Fruit fly (Drosophila melanogaster) whole organism, adult: ENCODE results near the gene Sac1.
"Not testable (repeated sequence)": the region's sequence is repeated elsewhere in the genome, so short reads cannot be mapped to it uniquely, and the experiment has no call there.

ENCODE experiments used
- CG11617 ChIP-seq: fragments of 200-800 bp; sonication (Bioruptor generic); optimal IDR thresholded peaks from 2 replicates; lab custom pipeline; 2017; ENCODE audit warnings: mild to moderate bottlenecking, missing biosample characterization, missing genetic modification reagents, missing genetic modification characterization
- CG12768 ChIP-seq: fragments of 200-800 bp; sonication (Bioruptor generic); optimal IDR thresholded peaks from 2 replicates; lab custom pipeline; 2017; ENCODE audit warnings: missing biosample characterization, missing genetic modification characterization, mild to moderate bottlenecking, moderate library complexity, missing genetic modification reagents
- CG14711 ChIP-seq: fragments of 200-800 bp; sonication (Bioruptor generic); optimal IDR thresholded peaks from 2 replicates; lab custom pipeline; 2018; ENCODE audit warnings: missing biosample characterization, mild to moderate bottlenecking, missing genetic modification characterization, moderate library complexity
- CG1620 ChIP-seq: fragments of 200-800 bp; sonication (Bioruptor generic); optimal IDR thresholded peaks from 2 replicates; lab custom pipeline; 2016; ENCODE audit warnings: missing biosample characterization, missing genetic modification characterization
- CG33017 ChIP-seq: fragments of 200-800 bp; sonication (Bioruptor generic); optimal IDR thresholded peaks from 2 replicates; lab custom pipeline; 2018; ENCODE audit warnings: missing biosample characterization, mild to moderate bottlenecking, missing genetic modification characterization, moderate library complexity
- CG5204 ChIP-seq: fragments of 200-800 bp; sonication (Bioruptor generic); optimal IDR thresholded peaks from 2 replicates; lab custom pipeline; 2016; ENCODE audit warnings: missing biosample characterization, missing genetic modification characterization
- CG7045 ChIP-seq: fragments of 200-800 bp; sonication (Bioruptor generic); optimal IDR thresholded peaks from 2 replicates; lab custom pipeline; 2017; ENCODE audit warnings: missing biosample characterization, mild to moderate bottlenecking, missing genetic modification characterization
- CG7101 ChIP-seq: fragments of 200-800 bp; sonication (Bioruptor generic); optimal IDR thresholded peaks from 2 replicates; lab custom pipeline; 2018; ENCODE audit warnings: missing biosample characterization, mild to moderate bottlenecking, missing genetic modification characterization, moderate library complexity
- Clk ChIP-seq: fragments of 200-800 bp; sonication (Bioruptor generic); optimal IDR thresholded peaks from 2 replicates; lab custom pipeline; 2017; ENCODE audit warnings: missing biosample characterization, missing genetic modification characterization
- Crg-1 ChIP-seq: fragments of 200-800 bp; sonication (Bioruptor generic); optimal IDR thresholded peaks from 2 replicates; lab custom pipeline; 2016; ENCODE audit warnings: missing biosample characterization, missing genetic modification characterization
- Hr96 ChIP-seq: fragments of 200-800 bp; sonication (Bioruptor generic); optimal IDR thresholded peaks from 2 replicates; lab custom pipeline; 2016; ENCODE audit warnings: missing biosample characterization, missing genetic modification characterization
- Mnt ChIP-seq: fragments of 200-800 bp; sonication (Bioruptor generic); optimal IDR thresholded peaks from 2 replicates; lab custom pipeline; 2016; ENCODE audit warnings: missing biosample characterization, mild to moderate bottlenecking, missing genetic modification characterization
- bab1 ChIP-seq: fragments of 200-800 bp; sonication (Bioruptor generic); optimal IDR thresholded peaks from 3 replicates; lab custom pipeline; 2019; ENCODE audit warnings: missing biosample characterization, mild to moderate bottlenecking, missing genetic modification characterization, moderate library complexity
- cic ChIP-seq: fragments of 200-800 bp; sonication (Bioruptor generic); optimal IDR thresholded peaks from 2 replicates; lab custom pipeline; 2017; ENCODE audit warnings: missing biosample characterization, mild to moderate bottlenecking, missing genetic modification characterization, moderate library complexity
- cnc ChIP-seq, 2 experiments: fragments of >200 bp; optimal IDR thresholded peaks; 2 replicates each; lab custom pipeline; 2017
- kay ChIP-seq: fragments of 200-800 bp; sonication (Bioruptor generic); peaks from one replicate; lab custom pipeline; 2016; ENCODE audit warnings: missing biosample characterization, missing genetic modification characterization, borderline replicate concordance
- ovo ChIP-seq: fragments of 200-800 bp; sonication (Bioruptor generic); optimal IDR thresholded peaks from 2 replicates; lab custom pipeline; 2016; ENCODE audit warnings: missing biosample characterization, missing genetic modification characterization
- tj ChIP-seq: fragments of 200-800 bp; sonication (Bioruptor generic); optimal IDR thresholded peaks from 3 replicates; lab custom pipeline; 2017; ENCODE audit warnings: missing biosample characterization, mild to moderate bottlenecking, missing genetic modification characterization, moderate library complexity
- toe ChIP-seq: fragments of 200-800 bp; sonication (Bioruptor generic); optimal IDR thresholded peaks from 2 replicates; lab custom pipeline; 2016; ENCODE audit warnings: missing biosample characterization, missing genetic modification characterization

The Sac1 gene

dm6 chr3L:1245810-1246209, 1.8 kb upstream of the Sac1 start, which contains the start of gene Klp61F:
Gene Klp61F (minus strand): TSS chr3L:1245910.
- TF ChIP-seq CG5204; CG12768 (GFP tag; lab: Kevin White, UChicago); CG7101 (tag; lab: Kevin White, UChicago): not testable (repeated sequence)

DNA sequence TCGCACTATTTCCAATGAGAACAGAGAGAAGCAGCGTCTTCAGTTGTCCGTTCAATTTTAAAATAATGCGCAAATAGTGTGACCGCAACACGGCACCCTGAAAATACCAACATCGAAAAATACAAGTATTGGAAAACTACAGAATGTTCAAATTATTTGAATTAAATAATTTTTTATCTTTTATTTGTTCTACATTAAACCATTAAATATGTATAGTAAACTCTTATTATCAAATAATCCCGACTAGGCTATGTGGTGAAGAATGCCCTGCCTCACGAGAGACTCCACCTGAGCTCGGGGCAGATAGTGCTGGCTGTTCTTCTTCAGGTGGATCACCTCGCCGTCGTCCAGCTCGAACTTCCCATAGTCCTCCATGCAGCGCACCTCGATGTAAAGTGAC, 794 bp upstream of the Sac1 start, which contains the start of gene CG32318:
TSS of gene CG32318 (minus strand) at position 101 of the 400 bp plus-strand sequence.
- TF ChIP-seq kay (GFP tag; lab: Kevin White, UChicago); Hr96; tj (GFP tag; lab: Kevin White, UChicago): not testable (repeated sequence)

- TF ChIP-seq ovo (GFP tag; lab: Kevin White, UChicago) = no peak
- no peak for TF ChIP-seq kay (GFP tag; lab: Kevin White, UChicago)
- TF ChIP-seq Clk (GFP tag; lab: Kevin White, UChicago) = no peak
Observed at dm6 chr3L:1250396-1250795, 2.8 kb downstream of the Sac1 start, which contains the start of gene Bfc. Gene Bfc (plus strand): TSS chr3L:1250696.

dm6 chr3L:1251712-1252111, 4.1 kb downstream of the Sac1 start, which contains the start of the genes CG9130 and CG9133:
Gene CG9130 (plus strand): TSS chr3L:1252012.
Gene CG9133 (plus strand): TSS chr3L:1252012.
- TF ChIP-seq bab1 (GFP tag; lab: Kevin White, UChicago) (no peak), kay (GFP tag; lab: Kevin White, UChicago) (no peak), ovo (GFP tag; lab: Kevin White, UChicago) (no peak), CG1620 (no peak), Hr96 (no peak), Crg-1 (no peak), tj (GFP tag; lab: Kevin White, UChicago) (no peak), Mnt (GFP tag; lab: Kevin White, UChicago) (no peak), CG14711 (tag; lab: Kevin White, UChicago) (no peak), CG5204 (no peak), Clk (GFP tag; lab: Kevin White, UChicago) (no peak), toe (GFP tag; lab: Kevin White, UChicago) (no peak), cic (GFP tag; lab: Kevin White, UChicago) (no peak), CG33017 (no peak)

DNA sequence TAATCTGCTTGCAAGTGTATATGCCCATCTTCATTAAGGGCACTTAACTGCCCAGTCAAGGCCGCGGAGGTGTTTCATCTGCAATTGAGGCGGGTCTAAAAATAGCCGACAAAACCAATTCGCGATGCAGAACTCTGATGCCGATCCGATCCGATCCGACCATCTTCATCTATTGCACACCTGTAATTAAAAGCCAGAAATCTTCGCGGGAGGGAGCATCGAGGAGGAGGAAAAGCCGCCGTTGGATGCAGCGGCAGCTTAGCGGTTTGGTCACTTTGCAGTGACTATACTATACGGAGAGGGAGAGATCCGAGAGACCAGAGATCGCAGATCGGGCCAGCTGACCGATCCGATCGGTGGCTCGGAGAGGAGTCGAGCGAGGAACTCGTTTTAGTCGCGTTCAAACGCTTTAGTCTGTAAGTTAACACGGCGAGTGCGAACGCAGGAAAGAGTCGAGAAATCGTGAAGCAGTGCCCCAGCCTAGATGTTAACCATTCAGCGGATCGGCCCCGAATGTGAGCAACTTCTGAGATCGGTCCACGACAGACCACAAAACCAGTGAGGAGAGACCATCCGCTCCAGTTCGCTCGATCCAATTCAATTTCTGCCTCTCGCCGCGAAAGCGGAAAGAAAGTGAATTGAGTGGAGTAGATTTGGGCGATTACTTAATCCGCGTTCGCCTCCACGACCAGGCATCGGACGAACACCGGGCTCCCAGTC, 8.6 kb downstream of the Sac1 start, which contains the start of gene tfc:
TSS of gene tfc (plus strand) at position 389 of the 720 bp plus-strand sequence.
- TF ChIP-seq tj (GFP tag; lab: Kevin White, UChicago) (no peak), CG7101 (tag; lab: Kevin White, UChicago) (no peak), Hr96 (no peak), CG11617 (GFP tag; lab: Kevin White, UChicago) (no peak)

- TF ChIP-seq tj (GFP tag; lab: Kevin White, UChicago) (no peak), Mnt (GFP tag; lab: Kevin White, UChicago) (no peak), Crg-1 (no peak), CG7045 (no peak), bab1 (GFP tag; lab: Kevin White, UChicago) (no peak), toe (GFP tag; lab: Kevin White, UChicago) (no peak), CG5204 (no peak)
Observed at dm6 chr3L:1258547-1258946, 10.9 kb downstream of the Sac1 start.

DNA sequence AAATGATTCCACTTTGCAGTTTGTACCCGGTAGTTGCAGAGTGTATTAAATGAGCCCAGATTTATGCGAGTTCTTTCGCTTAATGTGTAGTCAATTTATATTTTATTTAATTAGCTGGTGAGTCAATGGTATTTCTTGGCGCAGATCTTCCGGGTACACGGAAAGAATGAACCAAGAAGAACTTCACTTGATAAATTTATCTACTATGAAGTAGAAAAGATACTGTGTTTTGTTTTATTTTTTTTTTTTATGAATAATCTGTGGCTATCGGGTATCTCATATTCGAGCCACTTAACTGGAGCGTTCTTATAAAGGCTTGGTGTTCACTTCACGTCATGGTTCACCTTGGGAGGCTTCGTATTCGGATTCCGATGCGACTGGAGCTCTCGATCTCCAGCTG, 17.4 kb downstream of the Sac1 start:
- TF ChIP-seq CG14711 (tag; lab: Kevin White, UChicago) (no peak), tj (GFP tag; lab: Kevin White, UChicago) (no peak), bab1 (GFP tag; lab: Kevin White, UChicago) (no peak), CG33017 (no peak), ovo (GFP tag; lab: Kevin White, UChicago) (no peak), cnc (optimal IDR thresholded peaks at IDR 0.05; lab: Kevin White, UChicago) (no peak), CG11617 (GFP tag; lab: Kevin White, UChicago) (no peak), CG7045 (no peak), CG7101 (tag; lab: Kevin White, UChicago) (no peak), CG1620 (no peak)

- TF ChIP-seq kay (GFP tag; lab: Kevin White, UChicago) (peak; percentile 34), cic (GFP tag; lab: Kevin White, UChicago) (no peak), CG5204 (no peak)
Observed at dm6 chr3L:1265423-1266002, 17.9 kb downstream of the Sac1 start.
